Fruit fly (Drosophila melanogaster) whole organism, embryonic: Measurements from ENCODE around the gene Mvl.

Experiments used
- Ada2b ChIP-seq: fragments of 200-800 bp; sonication (Bioruptor generic); IDR thresholded peaks from 2 replicates; pipeline ENCODE4 v1.3.6; 2022; ENCODE audit warnings: missing biosample characterization, missing genetic modification characterization
- BEAF-32 ChIP-seq: fragments of 200-800 bp; sonication (Bioruptor generic); optimal IDR thresholded peaks from 3 replicates; lab custom pipeline; 2017; ENCODE audit warnings: missing biosample characterization, missing genetic modification characterization, mild to moderate bottlenecking, moderate library complexity, missing genetic modification reagents
- CG10267 ChIP-seq: fragments of 200-800 bp; sonication (Bioruptor generic); optimal IDR thresholded peaks from 2 replicates; lab custom pipeline; 2018; ENCODE audit warnings: missing biosample characterization, mild to moderate bottlenecking, missing genetic modification characterization, moderate library complexity
- CG10274 ChIP-seq: fragments of 200-800 bp; sonication (Bioruptor generic); optimal IDR thresholded peaks from 3 replicates; lab custom pipeline; 2017; ENCODE audit warnings: missing biosample characterization, mild to moderate bottlenecking, missing genetic modification characterization
- CG12744 ChIP-seq: fragments of 200-800 bp; sonication (Bioruptor generic); optimal IDR thresholded peaks from 2 replicates; lab custom pipeline; 2016; ENCODE audit warnings: missing biosample characterization, missing genetic modification characterization
- CG12942 ChIP-seq: fragments of 200-800 bp; sonication (Bioruptor generic); optimal IDR thresholded peaks from 3 replicates; lab custom pipeline; 2016; ENCODE audit warnings: missing biosample characterization, missing genetic modification characterization
- CG14014 ChIP-seq: fragments of 200-800 bp; sonication (Bioruptor generic); IDR thresholded peaks from 2 replicates; pipeline ENCODE4 v1.3.6; 2022; ENCODE audit warnings: missing biosample characterization, missing genetic modification characterization
- CG15696 ChIP-seq: fragments of 200-800 bp; sonication (Bioruptor generic); optimal IDR thresholded peaks from 2 replicates; lab custom pipeline; 2019; ENCODE audit warnings: missing biosample characterization, mild to moderate bottlenecking, missing genetic modification characterization, moderate library complexity
- CG18619 ChIP-seq: fragments of 200-800 bp; sonication (Bioruptor generic); optimal IDR thresholded peaks from 3 replicates; lab custom pipeline; 2017; ENCODE audit warnings: missing biosample characterization, mild to moderate bottlenecking, missing genetic modification characterization
- CG3065 ChIP-seq: fragments of 200-800 bp; sonication (Bioruptor generic); optimal IDR thresholded peaks from 2 replicates; lab custom pipeline; 2016; ENCODE audit warnings: missing biosample characterization, missing genetic modification characterization
- CG32532 ChIP-seq: fragments of 200-800 bp; sonication (Bioruptor generic); IDR thresholded peaks from 2 replicates; pipeline ENCODE4 v1.3.6; 2022; ENCODE audit warnings: missing biosample characterization, missing genetic modification characterization
- CG32767 ChIP-seq: fragments of 200-800 bp; sonication (Bioruptor generic); IDR thresholded peaks from 2 replicates; pipeline ENCODE4 v1.3.6; 2022; ENCODE audit warnings: missing biosample characterization, missing genetic modification characterization
- CG34224 ChIP-seq: fragments of 200-800 bp; sonication (Bioruptor generic); IDR thresholded peaks from 3 replicates; pipeline ENCODE4 v1.3.6; 2022; ENCODE audit warnings: missing biosample characterization, missing genetic modification characterization; ENCODE audit not compliant: partially characterized antibody
- CG4328 ChIP-seq: fragments of 200-800 bp; sonication (Bioruptor generic); optimal IDR thresholded peaks from 3 replicates; lab custom pipeline; 2017; ENCODE audit warnings: missing biosample characterization, missing genetic modification reagents, missing genetic modification characterization
- CG4854 ChIP-seq: fragments of 200-800 bp; sonication (Bioruptor generic); optimal IDR thresholded peaks from 2 replicates; lab custom pipeline; 2016; ENCODE audit warnings: missing biosample characterization, missing genetic modification characterization, inconsistent platforms
- CG6254 ChIP-seq: fragments of 200-800 bp; sonication (Bioruptor generic); optimal IDR thresholded peaks from 3 replicates; lab custom pipeline; 2017; ENCODE audit warnings: mild to moderate bottlenecking, missing biosample characterization, missing genetic modification reagents, missing genetic modification characterization
- CG7745 ChIP-seq: fragments of 200-800 bp; sonication (Bioruptor generic); optimal IDR thresholded peaks from 2 replicates; lab custom pipeline; 2018; ENCODE audit warnings: missing biosample characterization, mild to moderate bottlenecking, missing genetic modification characterization, moderate library complexity
- CG7839 ChIP-seq: fragments of 200-800 bp; sonication (Bioruptor generic); optimal IDR thresholded peaks from 3 replicates; lab custom pipeline; 2018; ENCODE audit warnings: missing biosample characterization, mild to moderate bottlenecking, missing genetic modification characterization, moderate library complexity
- CG8281 ChIP-seq: fragments of 200-800 bp; sonication (Bioruptor generic); optimal IDR thresholded peaks from 2 replicates; lab custom pipeline; 2018; ENCODE audit warnings: missing biosample characterization, mild to moderate bottlenecking, missing genetic modification characterization, moderate library complexity
- CkIIα-i1 ChIP-seq: fragments of 200-800 bp; sonication (Bioruptor generic); IDR thresholded peaks from 2 replicates; pipeline ENCODE4 v1.3.6; 2022; ENCODE audit warnings: missing biosample characterization, missing genetic modification characterization
- D ChIP-seq, 2 experiments: fragments of 200-800 bp in 1 of 2; fragments of >200 bp in 1 of 2; sonication (Bioruptor generic) in 1 of 2; optimal IDR thresholded peaks; 2 replicates in 1 of 2; 3 replicates in 1 of 2; lab custom pipeline; 2017; ENCODE audit warnings: mild to moderate bottlenecking in 1 of 2, missing biosample characterization in 1 of 2, missing genetic modification characterization in 1 of 2, missing genetic modification reagents in 1 of 2
- Dfd ChIP-seq, 2 experiments: fragments of >200 bp; optimal IDR thresholded peaks; 2 replicates each; lab custom pipeline; 2017; ENCODE audit warnings: missing biosample characterization in 2 of 2, missing genetic modification characterization in 2 of 2
- ERR ChIP-seq: fragments of 200-800 bp; sonication (Bioruptor generic); optimal IDR thresholded peaks from 2 replicates; lab custom pipeline; 2016; ENCODE audit warnings: missing biosample characterization, missing genetic modification characterization
- Ets97D ChIP-seq: fragments of 200-800 bp; sonication (Bioruptor generic); optimal IDR thresholded peaks from 3 replicates; lab custom pipeline; 2016; ENCODE audit warnings: missing biosample characterization, missing genetic modification characterization
- HmgZ ChIP-seq: fragments of 200-800 bp; sonication (Bioruptor generic); optimal IDR thresholded peaks from 2 replicates; lab custom pipeline; 2018; ENCODE audit warnings: missing biosample characterization, mild to moderate bottlenecking, missing genetic modification characterization
- Jarid2 ChIP-seq: fragments of 200-800 bp; sonication (Bioruptor generic); optimal IDR thresholded peaks from 3 replicates; lab custom pipeline; 2017; ENCODE audit warnings: mild to moderate bottlenecking, missing biosample characterization, missing genetic modification reagents, missing genetic modification characterization
- Mad ChIP-seq: fragments of 200-800 bp; sonication (Bioruptor generic); optimal IDR thresholded peaks from 2 replicates; lab custom pipeline; 2016; ENCODE audit warnings: missing biosample characterization, missing genetic modification characterization
- Neu2 ChIP-seq: fragments of 200-800 bp; sonication (Bioruptor generic); optimal IDR thresholded peaks from 3 replicates; lab custom pipeline; 2016; ENCODE audit warnings: missing biosample characterization, missing genetic modification characterization, borderline replicate concordance
- Ptx1 ChIP-seq: fragments of 200-800 bp; sonication (Bioruptor generic); IDR thresholded peaks from 2 replicates; pipeline ENCODE4 v1.3.6; 2022; ENCODE audit warnings: missing biosample characterization, missing genetic modification characterization
- Spps ChIP-seq: fragments of 200-800 bp; sonication (Bioruptor generic); optimal IDR thresholded peaks from 2 replicates; lab custom pipeline; 2018; ENCODE audit warnings: missing biosample characterization, mild to moderate bottlenecking, missing genetic modification characterization
- Taf1 ChIP-seq: fragments of 200-800 bp; sonication (Bioruptor generic); IDR thresholded peaks from 2 replicates; pipeline ENCODE4 v1.3.6; 2022; ENCODE audit warnings: missing biosample characterization, missing genetic modification characterization
- ab ChIP-seq: fragments of 200-800 bp; sonication (Bioruptor generic); optimal IDR thresholded peaks from 2 replicates; lab custom pipeline; 2016; ENCODE audit warnings: missing biosample characterization, missing genetic modification characterization
- bsh ChIP-seq, 2 experiments: fragments of 200-800 bp; sonication (Bioruptor generic); optimal IDR thresholded peaks; 2 replicates each; lab custom pipeline; 2017 to 2018; ENCODE audit warnings: mild to moderate bottlenecking in 2 of 2, missing biosample characterization in 2 of 2, missing genetic modification characterization in 2 of 2, moderate library complexity in 1 of 2
- cato ChIP-seq: fragments of 200-800 bp; sonication (Bioruptor generic); optimal IDR thresholded peaks from 2 replicates; lab custom pipeline; 2016; ENCODE audit warnings: missing biosample characterization, missing genetic modification characterization, borderline replicate concordance
- chm ChIP-seq: fragments of 200-800 bp; sonication (Bioruptor generic); IDR thresholded peaks from 2 replicates; pipeline ENCODE4 v1.3.6; 2022; ENCODE audit warnings: missing biosample characterization, missing genetic modification characterization
- crp ChIP-seq, 2 experiments: fragments of 200-800 bp; sonication (Bioruptor generic); optimal IDR thresholded peaks; 2 replicates in 1 of 2; 3 replicates in 1 of 2; lab custom pipeline; 2017; ENCODE audit warnings: missing biosample characterization in 2 of 2, missing genetic modification characterization in 2 of 2, mild to moderate bottlenecking in 1 of 2, moderate library complexity in 1 of 2
- dimm ChIP-seq: fragments of 200-800 bp; sonication (Bioruptor generic); IDR thresholded peaks from 2 replicates; pipeline ENCODE4 v1.3.6; 2022; ENCODE audit warnings: missing biosample characterization, missing genetic modification characterization
- dmrt11E ChIP-seq: fragments of 200-800 bp; sonication (Bioruptor generic); optimal IDR thresholded peaks from 3 replicates; lab custom pipeline; 2018; ENCODE audit warnings: missing biosample characterization, mild to moderate bottlenecking, missing genetic modification characterization, moderate library complexity
- exex ChIP-seq: fragments of 200-800 bp; sonication (Bioruptor generic); optimal IDR thresholded peaks from 4 replicates; lab custom pipeline; 2018; ENCODE audit warnings: missing biosample characterization, mild to moderate bottlenecking, missing genetic modification characterization, moderate library complexity
- gsb-n ChIP-seq: fragments of 200-800 bp; sonication (Bioruptor generic); optimal IDR thresholded peaks from 3 replicates; lab custom pipeline; 2018; ENCODE audit warnings: missing biosample characterization, mild to moderate bottlenecking, missing genetic modification characterization
- hkb ChIP-seq, 2 experiments: fragments of 200-800 bp in 1 of 2; fragments of >200 bp in 1 of 2; sonication (Bioruptor generic) in 1 of 2; IDR thresholded peaks in 1 of 2; optimal IDR thresholded peaks in 1 of 2; 2 replicates each; pipeline versions ENCODE4 v1.3.6 to Lab custom; 2017 to 2022; ENCODE audit warnings: missing biosample characterization in 1 of 2, missing genetic modification characterization in 1 of 2
- knrl ChIP-seq: fragments of 200-800 bp; sonication (Bioruptor generic); IDR thresholded peaks from 3 replicates; pipeline ENCODE4 v1.3.6; 2022; ENCODE audit warnings: missing biosample characterization, missing genetic modification characterization; ENCODE audit not compliant: partially characterized antibody
- nerfin-2 ChIP-seq: fragments of 200-800 bp; sonication (Bioruptor generic); IDR thresholded peaks from 2 replicates; pipeline ENCODE4 v1.3.6; 2022; ENCODE audit warnings: missing biosample characterization, missing genetic modification characterization; ENCODE audit not compliant: partially characterized antibody
- otp ChIP-seq: fragments of 200-800 bp; sonication (Bioruptor generic); IDR thresholded peaks from 3 replicates; pipeline ENCODE4, ENCODE4 v1.3.6; 2022; ENCODE audit warnings: missing biosample characterization, missing genetic modification characterization
- pb ChIP-seq: fragments of 200-800 bp; sonication (Bioruptor generic); optimal IDR thresholded peaks from 3 replicates; lab custom pipeline; 2016; ENCODE audit warnings: missing biosample characterization, missing genetic modification characterization
- stwl ChIP-seq: fragments of 200-800 bp; sonication (Bioruptor generic); optimal IDR thresholded peaks from 3 replicates; lab custom pipeline; 2018; ENCODE audit warnings: missing biosample characterization, mild to moderate bottlenecking, missing genetic modification characterization, moderate library complexity
- tna ChIP-seq: fragments of 200-800 bp; sonication (Bioruptor generic); IDR thresholded peaks from 2 replicates; pipeline ENCODE4 v1.3.6; 2022; ENCODE audit warnings: missing biosample characterization, missing genetic modification characterization; ENCODE audit not compliant: partially characterized antibody

Gene Mvl

DNA sequence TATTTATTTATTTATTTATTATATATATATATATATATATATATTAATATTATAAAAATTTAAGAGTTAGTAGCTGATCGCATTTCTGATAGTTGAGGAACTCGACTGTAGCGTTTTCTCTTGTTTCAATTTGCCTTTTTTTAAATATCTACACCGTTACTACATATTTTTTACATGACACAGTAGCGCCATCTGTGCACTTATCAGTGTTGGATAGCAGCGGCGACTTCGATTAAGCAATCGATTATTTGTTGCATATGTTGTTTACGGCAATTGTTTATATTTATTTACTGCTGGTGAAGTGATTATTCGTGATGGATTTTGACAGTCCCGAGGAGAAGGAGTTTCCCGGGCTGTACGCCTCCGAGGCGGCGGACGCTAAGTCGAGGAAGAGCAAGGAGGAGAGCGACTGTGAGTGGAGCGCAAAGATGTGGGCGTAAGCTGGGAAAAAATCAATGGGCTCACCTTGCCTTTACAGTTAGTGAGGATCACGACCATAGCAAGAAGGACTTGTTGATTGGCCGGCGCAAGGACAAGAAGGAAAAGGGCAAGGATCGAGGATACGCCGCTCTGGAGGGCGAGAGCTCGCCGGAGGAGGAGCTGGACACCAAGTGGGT, 43.0 kb downstream of the Mvl start, which contains the start of gene Rlip (continued):
- TF ChIP-seq Spps (tag; lab: Kevin White, UChicago) (no peak), tna (GFP tag; lab: Robert Waterston, UW) (peak; percentile 45; the same call in 1 of the 2 replicates), CG14014 (GFP tag; lab: Robert Waterston, UW) (0 out of 2 replicates have a peak, but pooled peaks have one; percentile 17), Mad (GFP tag; lab: Kevin White, UChicago) (peak; percentile 24), exex (tag; lab: Kevin White, UChicago) (peak; percentile 18), CG4854 (GFP tag; lab: Kevin White, UChicago) (peak; percentile 44), Neu2 (no peak), Ets97D (GFP tag; lab: Kevin White, UChicago) (peak; percentile 71), knrl (peak; percentile 66), CG15696 (tag; lab: Kevin White, UChicago) (peak; percentile 15), CG6254 (GFP tag; lab: Kevin White, UChicago) (no peak), D (optimal IDR thresholded peaks at IDR 0.05; lab: Kevin White, UChicago) (no peak), D (GFP tag; optimal IDR thresholded peaks at IDR 0.05; lab: Kevin White, UChicago) (no peak), gsb-n (no peak), crp (GFP tag; optimal IDR thresholded peaks at IDR 0.05; lab: Kevin White, UChicago) (peak in 1 of 2 experiments; percentile 53), CkIIα-i1 (GFP tag; lab: Robert Waterston, UW) (no peak), CG10274 (no peak), Taf1 (GFP tag; lab: Robert Waterston, UW) (no peak), chm (no peak), ab (peak; percentile 15), CG32532 (peak; percentile 62), Ptx1 (peak; percentile 34; the same call in 1 of the 2 replicates), CG18619 (GFP tag; lab: Kevin White, UChicago) (no peak), pb (GFP tag; lab: Kevin White, UChicago) (no peak), Ada2b (GFP tag; lab: Robert Waterston, UW) (no peak), BEAF-32 (peak; percentile 46), CG10267 (tag; lab: Kevin White, UChicago) (peak; percentile 96), CG32767 (GFP tag; lab: Robert Waterston, UW) (no peak), Jarid2 (GFP tag; lab: Kevin White, UChicago) (no peak), CG7745 (no peak), CG12744 (GFP tag; lab: Kevin White, UChicago) (no peak), CG4328 (no peak), cato (GFP tag; lab: Kevin White, UChicago) (no peak), otp (GFP tag; lab: Robert Waterston, UW) (0 out of 3 replicates have a peak, but pooled peaks have one; percentile 25), CG34224 (GFP tag; lab: Robert Waterston, UW) (no peak), dmrt11E (tag; lab: Kevin White, UChicago) (peak; percentile 11), nerfin-2 (peak; percentile 37; the same call in 1 of the 2 replicates), bsh (GFP tag; optimal IDR thresholded peaks at IDR 0.05; lab: Kevin White, UChicago) (no peak), CG7839 (tag; lab: Kevin White, UChicago) (peak; percentile 56), CG8281 (tag; lab: Kevin White, UChicago) (no peak), Dfd (GFP tag; optimal IDR thresholded peaks at IDR 0.05; lab: Kevin White, UChicago) (no peak), HmgZ (tag; lab: Kevin White, UChicago) (peak; percentile 31), CG3065 (GFP tag; lab: Kevin White, UChicago) (no peak), ERR (peak; percentile 3), hkb (optimal IDR thresholded peaks at IDR 0.05; lab: Kevin White, UChicago) (peak; percentile 8), hkb (GFP tag; IDR thresholded peaks at IDR 0.05; lab: Robert Waterston, UW) (0 out of 2 replicates have a peak, but pooled peaks have one; percentile 31), CG12942 (peak; percentile 23), dimm (no peak), stwl (tag; lab: Kevin White, UChicago) (peak; percentile 99)
